Worm (Caenorhabditis elegans) whole organism, midembryonic: ENCODE measurements around the gene T28D6.3.

Source experiments
- T22C8.4 ChIP-seq: fragments of 200-800 bp; sonication (Bioruptor generic); IDR thresholded peaks from 2 replicates; pipeline ENCODE4 v1.3.6; 2022; ENCODE audit warnings: missing genetic modification characterization, missing compliant biosample characterization
- cog-1 ChIP-seq: sonication (generic microtip); optimal IDR thresholded peaks from 2 replicates; lab custom pipeline; 2016; ENCODE audit warnings: missing genetic modification characterization, missing compliant biosample characterization
- flt-1 ChIP-seq: fragments of 200-800 bp; sonication (Bioruptor generic); IDR thresholded peaks from 2 replicates; pipeline ENCODE4 v1.3.6; 2022; ENCODE audit warnings: missing genetic modification characterization, missing compliant biosample characterization
- klf-2 ChIP-seq: fragments of 200-800 bp; sonication (Bioruptor generic); conservative IDR thresholded peaks from 2 replicates; pipeline ENCODE4 v1.3.6; 2022; ENCODE audit warnings: missing genetic modification reagents, missing genetic modification characterization, missing compliant biosample characterization
- med-1 ChIP-seq: sonication (generic microtip); optimal IDR thresholded peaks from 2 replicates; lab custom pipeline; 2017; ENCODE audit warnings: missing genetic modification characterization, mild to moderate bottlenecking, missing compliant biosample characterization, antibody characterized with exemption, missing genetic modification reagents; ENCODE audit not compliant: insufficient read depth
- ref-1 ChIP-seq: fragments of 200-800 bp; sonication (Bioruptor generic); conservative IDR thresholded peaks from 2 replicates; pipeline ENCODE4 v1.3.6; 2022; ENCODE audit warnings: missing genetic modification reagents, missing genetic modification characterization, missing compliant biosample characterization
- tab-1 ChIP-seq: fragments of 200-800 bp; sonication (Bioruptor generic); IDR thresholded peaks from 2 replicates; pipeline ENCODE4 v1.3.6; 2022; ENCODE audit warnings: missing genetic modification characterization, missing compliant biosample characterization
- ztf-23 ChIP-seq: fragments of 200-800 bp; sonication (Bioruptor generic); IDR thresholded peaks from 2 replicates; pipeline ENCODE4 v1.3.6; 2022; ENCODE audit warnings: missing genetic modification reagents, missing genetic modification characterization, missing compliant biosample characterization
- ztf-29 ChIP-seq: fragments of 200-800 bp; sonication (Bioruptor generic); IDR thresholded peaks from 2 replicates; pipeline ENCODE4 v1.3.6; 2022; ENCODE audit warnings: missing genetic modification reagents, missing genetic modification characterization, missing compliant biosample characterization

Gene T28D6.3

ce11 chrIII:11366467-11366866 is at the start of gene T28D6.3:
T28D6.3 (plus strand) TSS chrIII:11366767.
- TF ChIP-seq flt-1 (GFP tag; lab: Robert Waterston, UW) (no peak), cog-1 (tag; lab: Kevin White, UChicago) (no peak), T22C8.4 (GFP tag; lab: Robert Waterston, UW) (no peak), ref-1 (GFP tag; lab: Robert Waterston, UW) (no peak), tab-1 (GFP tag; lab: Robert Waterston, UW) (no peak), med-1 (GFP tag; lab: Kevin White, UChicago) (no peak), ztf-23 (GFP tag; lab: Robert Waterston, UW) (no peak), ztf-29 (GFP tag; lab: Robert Waterston, UW) (no peak), klf-2 (GFP tag; lab: Robert Waterston, UW) (no peak)

ce11 chrIII:11317164-11317620 is 49.4 kb upstream of the T28D6.3 start, which contains the start of gene mcm-10:
mcm-10 (plus strand) TSS chrIII:11317570.
- TF ChIP-seq ref-1 (GFP tag; lab: Robert Waterston, UW) (no peak), klf-2 (GFP tag; lab: Robert Waterston, UW) (peak; percentile 68; the same call in 1 of the 2 replicates), T22C8.4 (GFP tag; lab: Robert Waterston, UW) (no peak; the same call in 1 of the 2 replicates), ztf-23 (GFP tag; lab: Robert Waterston, UW) (peak; percentile 76; the same call in 1 of the 2 replicates), cog-1 (tag; lab: Kevin White, UChicago) (peak; percentile 85), ztf-29 (GFP tag; lab: Robert Waterston, UW) (peak; percentile 40; the same call in 1 of the 2 replicates), med-1 (GFP tag; lab: Kevin White, UChicago) (no peak), tab-1 (GFP tag; lab: Robert Waterston, UW) (no peak), flt-1 (GFP tag; lab: Robert Waterston, UW) (peak; percentile 31; the same call in 1 of the 2 replicates)

- no peak for TF ChIP-seq tab-1 (GFP tag; lab: Robert Waterston, UW)
- TF ChIP-seq ztf-23 (GFP tag; lab: Robert Waterston, UW): no peak
- no peak for TF ChIP-seq ztf-29 (GFP tag; lab: Robert Waterston, UW)
- TF ChIP-seq cog-1 (tag; lab: Kevin White, UChicago): no peak
- TF ChIP-seq med-1 (GFP tag; lab: Kevin White, UChicago): no peak
- TF ChIP-seq ref-1 (GFP tag; lab: Robert Waterston, UW): no peak
- TF ChIP-seq flt-1 (GFP tag; lab: Robert Waterston, UW): no peak
- TF ChIP-seq klf-2 (GFP tag; lab: Robert Waterston, UW): no peak
Observed at ce11 chrIII:11318131-11318530, 48.4 kb upstream of the T28D6.3 start, which contains the start of gene teg-1. teg-1 (minus strand) TSS chrIII:11318231.

ce11 chrIII:11324093-11324492 is 42.5 kb upstream of the T28D6.3 start:
- TF ChIP-seq T22C8.4 (GFP tag; lab: Robert Waterston, UW) (no peak), ref-1 (GFP tag; lab: Robert Waterston, UW) (no peak), ztf-29 (GFP tag; lab: Robert Waterston, UW) (no peak), med-1 (GFP tag; lab: Kevin White, UChicago) (no peak), flt-1 (GFP tag; lab: Robert Waterston, UW) (no peak), tab-1 (GFP tag; lab: Robert Waterston, UW) (no peak), klf-2 (GFP tag; lab: Robert Waterston, UW) (no peak), cog-1 (tag; lab: Kevin White, UChicago) (no peak), ztf-23 (GFP tag; lab: Robert Waterston, UW) (no peak)

- TF ChIP-seq ztf-29 (GFP tag; lab: Robert Waterston, UW): no peak
- TF ChIP-seq klf-2 (GFP tag; lab: Robert Waterston, UW): no peak
- TF ChIP-seq ref-1 (GFP tag; lab: Robert Waterston, UW): no peak
- TF ChIP-seq cog-1 (tag; lab: Kevin White, UChicago): no peak
- no peak for TF ChIP-seq ztf-23 (GFP tag; lab: Robert Waterston, UW)
- TF ChIP-seq med-1 (GFP tag; lab: Kevin White, UChicago): no peak
- no peak for TF ChIP-seq T22C8.4 (GFP tag; lab: Robert Waterston, UW)
- TF ChIP-seq tab-1 (GFP tag; lab: Robert Waterston, UW): no peak
- no peak for TF ChIP-seq flt-1 (GFP tag; lab: Robert Waterston, UW)
Observed at ce11 chrIII:11332306-11332705, 34.3 kb upstream of the T28D6.3 start.

- TF ChIP-seq tab-1 (GFP tag; lab: Robert Waterston, UW) (no peak), cog-1 (tag; lab: Kevin White, UChicago) (no peak), klf-2 (GFP tag; lab: Robert Waterston, UW) (no peak), flt-1 (GFP tag; lab: Robert Waterston, UW) (no peak), T22C8.4 (GFP tag; lab: Robert Waterston, UW) (no peak), ref-1 (GFP tag; lab: Robert Waterston, UW) (no peak), ztf-29 (GFP tag; lab: Robert Waterston, UW) (no peak), med-1 (GFP tag; lab: Kevin White, UChicago) (no peak), ztf-23 (GFP tag; lab: Robert Waterston, UW) (no peak)
Observed at ce11 chrIII:11333032-11333732, 33.4 kb upstream of the T28D6.3 start, which contains the start of gene T28D6.5. T28D6.5 (plus strand) TSS chrIII:11333682.

DNA sequence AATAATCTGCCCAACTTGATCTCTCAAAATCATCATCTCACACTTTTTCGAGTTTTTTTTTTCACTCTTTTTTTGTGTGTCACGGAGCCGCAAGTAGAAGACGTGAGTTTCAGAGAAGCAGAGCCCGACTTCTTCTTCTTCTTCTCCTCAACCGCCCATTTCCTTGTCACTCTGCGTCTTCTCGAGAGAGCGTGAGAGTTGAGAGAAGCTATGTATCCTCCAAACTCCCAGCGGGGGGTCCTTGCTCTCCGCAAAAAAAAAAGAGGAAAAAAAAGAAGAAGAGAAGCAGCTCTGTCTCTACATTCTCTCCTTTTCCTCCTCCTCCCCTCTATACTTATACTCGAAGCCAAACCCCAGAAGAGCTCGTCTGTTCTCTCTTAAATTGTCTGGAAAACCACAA is 32.2 kb upstream of the T28D6.3 start:
- TF ChIP-seq flt-1 (GFP tag; lab: Robert Waterston, UW): 0 out of 2 replicates have a peak, but pooled peaks have one; percentile 11
- no peak for TF ChIP-seq klf-2 (GFP tag; lab: Robert Waterston, UW)

DNA sequence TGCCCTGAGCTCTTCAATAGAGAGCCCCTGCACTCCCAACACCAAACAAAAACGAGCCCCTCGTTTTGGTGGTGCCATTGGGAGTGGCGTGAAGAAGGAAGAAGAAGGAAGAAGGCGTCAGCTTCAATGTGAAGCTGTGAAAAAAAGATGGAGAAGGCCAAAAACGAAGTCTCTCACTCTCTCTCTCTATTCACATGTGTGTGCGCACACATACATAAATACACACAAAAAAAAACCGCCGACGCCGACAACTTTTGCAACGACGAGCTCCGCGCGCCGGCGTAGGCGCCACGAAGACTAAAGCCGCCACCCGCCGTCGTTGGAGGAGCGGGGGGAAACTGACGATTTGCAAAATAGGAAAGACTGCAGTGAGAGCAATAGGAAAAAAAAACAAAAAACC is 30.5 kb upstream of the T28D6.3 start:
- TF ChIP-seq ztf-29 (GFP tag; lab: Robert Waterston, UW) (no peak), cog-1 (tag; lab: Kevin White, UChicago) (no peak), flt-1 (GFP tag; lab: Robert Waterston, UW) (no peak), ref-1 (GFP tag; lab: Robert Waterston, UW) (no peak), tab-1 (GFP tag; lab: Robert Waterston, UW) (no peak), klf-2 (GFP tag; lab: Robert Waterston, UW) (no peak), T22C8.4 (GFP tag; lab: Robert Waterston, UW) (no peak), med-1 (GFP tag; lab: Kevin White, UChicago) (no peak), ztf-23 (GFP tag; lab: Robert Waterston, UW) (no peak)
